Worm (Caenorhabditis elegans): ENCODE measurements around the gene decr-1.2.

Gene decr-1.2

DNA sequence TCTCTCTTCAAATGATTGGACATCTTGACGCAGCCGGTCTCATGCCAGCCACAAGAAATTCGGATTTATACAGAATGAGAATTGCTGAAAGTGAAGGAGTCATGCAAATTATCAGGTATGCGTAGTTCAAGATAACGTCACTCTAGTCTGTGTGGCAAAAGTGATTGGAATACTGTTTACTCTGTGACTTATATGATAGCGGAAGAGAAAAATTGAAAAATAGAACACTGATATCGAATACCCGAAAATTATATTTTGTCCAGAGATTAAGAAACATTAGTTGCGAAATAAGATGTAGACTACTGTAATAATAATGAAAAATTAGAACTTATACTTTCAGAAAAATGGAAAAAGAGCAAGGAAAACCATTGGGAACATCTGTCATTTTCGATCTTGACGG lies 29.9 kb upstream of the decr-1.2 start:
- TF ChIP-seq daf-16 (GFP tag; optimal IDR thresholded peaks at IDR 0.05) = no peak
- peak; percentile 78 for TF ChIP-seq daf-16 (tag; optimal IDR thresholded peaks at IDR 0.05)
- no peak for TF ChIP-seq skn-1 (tag; optimal IDR thresholded peaks at IDR 0.05)
- no peak for TF ChIP-seq nhr-41 (GFP tag; IDR thresholded peaks at IDR 0.05)
- TF ChIP-seq pqm-1 (tag; optimal IDR thresholded peaks at IDR 0.05) = peak; percentile 81
- TF ChIP-seq dmd-6 (GFP tag; IDR thresholded peaks at IDR 0.05) = peak; percentile 55; the same call in 1 of the 2 replicates
- TF ChIP-seq mes-2 (tag; optimal IDR thresholded peaks at IDR 0.05; ENCODE audit: poor library complexity, severe bottlenecking) = no peak
- TF ChIP-seq nhr-77 (tag; optimal IDR thresholded peaks at IDR 0.05) = peak; percentile 83
- 0 out of 2 replicates have a peak, but pooled peaks have one; percentile 30 for TF ChIP-seq tra-1 (GFP tag; IDR thresholded peaks at IDR 0.05)
- TF ChIP-seq nhr-28 (tag; optimal IDR thresholded peaks at IDR 0.05) = peak; percentile 95
- TF ChIP-seq hlh-11 (tag; optimal IDR thresholded peaks at IDR 0.05) = peak; percentile 41

DNA sequence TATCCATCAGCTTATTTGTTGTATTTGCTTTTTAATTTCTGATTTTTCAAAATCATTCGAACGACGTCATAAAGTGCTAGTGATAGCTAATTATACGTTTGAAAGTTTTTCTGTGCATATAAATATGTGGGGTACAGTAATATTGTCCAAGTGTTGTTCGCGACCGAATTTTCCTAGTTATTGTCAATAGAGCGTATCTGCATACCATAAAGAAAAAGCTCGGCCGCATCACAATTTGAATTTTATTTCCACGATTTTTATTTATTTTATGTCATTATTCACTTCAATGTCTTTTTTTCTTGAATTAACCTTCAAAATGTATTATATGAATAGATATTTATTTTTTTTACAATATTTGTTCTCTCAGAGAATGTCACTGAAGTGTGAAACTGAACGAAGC lies 28.6 kb upstream of the decr-1.2 start, which contains the start of gene rnh-2:
Gene rnh-2 (plus strand): TSS at position 368 of the 400 bp plus-strand sequence.
- TF ChIP-seq daf-16 (GFP tag; optimal IDR thresholded peaks at IDR 0.05) = no peak
- peak; percentile 50 for TF ChIP-seq daf-16 (tag; optimal IDR thresholded peaks at IDR 0.05)
- no peak for TF ChIP-seq cey-2 (tag; optimal IDR thresholded peaks at IDR 0.05; ENCODE audit: borderline replicate concordance, insufficient read depth)
- TF ChIP-seq mxl-2 (GFP tag; conservative IDR thresholded peaks at IDR 0.05) = no peak
- peak; percentile 16; the same call in 1 of the 2 replicates for TF ChIP-seq pha-4 (GFP tag; IDR thresholded peaks at IDR 0.05)
- TF ChIP-seq pha-4 (tag; optimal IDR thresholded peaks at IDR 0.05) = no peak
- 0 out of 2 replicates have a peak, but pooled peaks have one; percentile 57 for TF ChIP-seq ceh-44 (GFP tag; IDR thresholded peaks at IDR 0.05)
- TF ChIP-seq lin-13 (GFP tag; optimal IDR thresholded peaks at IDR 0.05) = peak; percentile 18
- TF ChIP-seq ZK337.2 (GFP tag; IDR thresholded peaks at IDR 0.05) = peak; percentile 70; the same call in 1 of the 2 replicates
- no peak for TF ChIP-seq ceh-82 (tag; optimal IDR thresholded peaks at IDR 0.05)
- TF ChIP-seq zag-1 (tag; optimal IDR thresholded peaks at IDR 0.05) = no peak
- peak; percentile 82 for TF ChIP-seq mep-1 (tag; optimal IDR thresholded peaks at IDR 0.05)
- peak; percentile 30 for TF ChIP-seq hlh-30 (tag; optimal IDR thresholded peaks at IDR 0.05; ENCODE audit: insufficient read depth)
- peak; percentile 95 for TF ChIP-seq unc-130 (GFP tag; optimal IDR thresholded peaks at IDR 0.05)
- TF ChIP-seq ztf-7 (tag; optimal IDR thresholded peaks at IDR 0.05) = no peak
- TF ChIP-seq F37D6.2 (tag; optimal IDR thresholded peaks at IDR 0.05) = no peak
- peak; percentile 49 for TF ChIP-seq rbr-2 (tag; optimal IDR thresholded peaks at IDR 0.05)
- peak; percentile 31; the same call in 1 of the 2 replicates for TF ChIP-seq dmd-6 (GFP tag; IDR thresholded peaks at IDR 0.05)
- TF ChIP-seq nhr-237 (tag; optimal IDR thresholded peaks at IDR 0.05) = no peak
- peak in 1 of 2 experiments; percentile 18 for TF ChIP-seq mdl-1 (tag; optimal IDR thresholded peaks at IDR 0.05)
- TF ChIP-seq T20F7.1 (GFP tag; optimal IDR thresholded peaks at IDR 0.05) = peak; percentile 79
- TF ChIP-seq F10B5.3 (tag; optimal IDR thresholded peaks at IDR 0.05) = no peak
- peak; percentile 70 for TF ChIP-seq dpl-1 (GFP tag; optimal IDR thresholded peaks at IDR 0.05)
- peak; percentile 34 for TF ChIP-seq hlh-11 (tag; optimal IDR thresholded peaks at IDR 0.05)
- TF ChIP-seq lin-15B (tag; optimal IDR thresholded peaks at IDR 0.05) = peak; percentile 24
- TF ChIP-seq aha-1 (tag) = peak; percentile 80
- peak; percentile 60 for TF ChIP-seq dve-1 (tag; optimal IDR thresholded peaks at IDR 0.05; ENCODE audit: insufficient read depth)
- peak in 1 of 2 experiments; percentile 96 for TF ChIP-seq unc-62 (GFP tag; optimal IDR thresholded peaks at IDR 0.05 in 1 of 2)
- TF ChIP-seq unc-62 (tag; optimal IDR thresholded peaks at IDR 0.05) = no peak
- TF ChIP-seq nhr-102 (tag; optimal IDR thresholded peaks at IDR 0.05) = peak; percentile 59
- TF ChIP-seq nhr-6 (tag; optimal IDR thresholded peaks at IDR 0.05) = peak; percentile 45
- peak; percentile 97 for TF ChIP-seq mes-2 (tag; optimal IDR thresholded peaks at IDR 0.05; ENCODE audit: poor library complexity, severe bottlenecking)
- TF ChIP-seq mxl-3 (GFP tag; optimal IDR thresholded peaks at IDR 0.05) = peak; percentile 7
- peak; percentile 54 for TF ChIP-seq nhr-28 (tag; optimal IDR thresholded peaks at IDR 0.05)
- TF ChIP-seq pqm-1 (tag; optimal IDR thresholded peaks at IDR 0.05) = peak; percentile 0
- peak; percentile 62 for TF ChIP-seq nhr-77 (tag; optimal IDR thresholded peaks at IDR 0.05)
- TF ChIP-seq hif-1 (tag; optimal IDR thresholded peaks at IDR 0.05) = peak in 1 of 2 experiments; percentile 79
- TF ChIP-seq lsy-2 (tag; optimal IDR thresholded peaks at IDR 0.05) = peak in 1 of 2 experiments; percentile 92
- peak; percentile 62 for TF ChIP-seq duxl-1 (tag; optimal IDR thresholded peaks at IDR 0.05; ENCODE audit: poor library complexity)
- peak; percentile 99 for TF ChIP-seq lin-38 (GFP tag; IDR thresholded peaks at IDR 0.05)
